Fruit fly (Drosophila melanogaster): ENCODE measurements around the gene CG34150.
A peak's percentile ranks its signal among the peaks of the same experiment; 100 is the strongest.

- TF ChIP-seq Pif1B (GFP tag; optimal IDR thresholded peaks at IDR 0.05) (no peak), EcR (GFP tag; optimal IDR thresholded peaks at IDR 0.05) (no peak), CG14655 (GFP tag; optimal IDR thresholded peaks at IDR 0.05) (peak; percentile 62), CG32121 (GFP tag; IDR thresholded peaks at IDR 0.05) (0 out of 2 replicates have a peak, but pooled peaks have one; percentile 3), CG4496 (GFP tag; IDR thresholded peaks at IDR 0.05) (peak; percentile 42; the same call in 1 of the 3 replicates), CG10348 (GFP tag; IDR thresholded peaks at IDR 0.05) (no peak), fd96Ca (GFP tag; IDR thresholded peaks at IDR 0.05) (0 out of 3 replicates have a peak, but pooled peaks have one; percentile 27), CG34367 (tag; optimal IDR thresholded peaks at IDR 0.05) (no peak), Snoo (tag; optimal IDR thresholded peaks at IDR 0.05) (peak; percentile 67), gl (tag; optimal IDR thresholded peaks at IDR 0.05) (no peak), CG12605 (GFP tag; IDR thresholded peaks at IDR 0.05) (no peak), rn (GFP tag; IDR thresholded peaks at IDR 0.05) (no peak), CG17806 (tag; optimal IDR thresholded peaks at IDR 0.05) (no peak)
These were observed 46.3 kb upstream of the CG34150 start for dm6 chr3R:24767667-24768340.

All from whole organism, pupa.